Worm (Caenorhabditis elegans): ENCODE results near the gene F23H11.4.

Gene F23H11.4

ce11 chrIII:901148-901547, 6.2 kb downstream of the F23H11.4 start, which contains the start of gene sucl-2 (continued):
- TF ChIP-seq hmg-1.2 (GFP tag; IDR thresholded peaks at IDR 0.05) (0 out of 2 replicates have a peak, but pooled peaks have one; percentile 8), C06A6.2 (GFP tag; conservative IDR thresholded peaks at IDR 0.05) (no peak), C17E4.6 (GFP tag; IDR thresholded peaks at IDR 0.05) (no peak)

- no peak for TF ChIP-seq F33H1.4 (GFP tag; IDR thresholded peaks at IDR 0.05)
- no peak for TF ChIP-seq F23B12.7 (tag; optimal IDR thresholded peaks at IDR 0.05; ENCODE audit: insufficient read depth)
- no peak for TF ChIP-seq unc-62 (GFP tag; optimal IDR thresholded peaks at IDR 0.05)
- peak; percentile 46; the same call in 1 of the 2 replicates for TF ChIP-seq B0336.3 (GFP tag; IDR thresholded peaks at IDR 0.05)
- TF ChIP-seq hsf-1 (GFP tag; IDR thresholded peaks at IDR 0.05): peak; percentile 45; the same call in 1 of the 2 replicates
- TF ChIP-seq akir-1 (GFP tag; optimal IDR thresholded peaks at IDR 0.05): no peak
- TF ChIP-seq dpff-1 (tag; optimal IDR thresholded peaks at IDR 0.05): no peak
- 0 out of 2 replicates have a peak, but pooled peaks have one; percentile 27 for TF ChIP-seq dox-1 (GFP tag; IDR thresholded peaks at IDR 0.05)
- TF ChIP-seq gei-17 (GFP tag; optimal IDR thresholded peaks at IDR 0.05): no peak
- TF ChIP-seq C06A6.2 (GFP tag; conservative IDR thresholded peaks at IDR 0.05): no peak
- TF ChIP-seq F57A8.1 (GFP tag; optimal IDR thresholded peaks at IDR 0.05): no peak
- no peak for TF ChIP-seq Y53F4B.3 (GFP tag; IDR thresholded peaks at IDR 0.05)
- TF ChIP-seq egl-18 (GFP tag; IDR thresholded peaks at IDR 0.05): no peak
- TF ChIP-seq ceh-40 (GFP tag; IDR thresholded peaks at IDR 0.05): no peak
- 0 out of 2 replicates have a peak, but pooled peaks have one; percentile 9 for TF ChIP-seq ceh-91 (GFP tag; IDR thresholded peaks at IDR 0.05)
- TF ChIP-seq lsl-1 (GFP tag; optimal IDR thresholded peaks at IDR 0.05): no peak
- TF ChIP-seq madf-6 (GFP tag; IDR thresholded peaks at IDR 0.05): peak; percentile 30; the same call in 1 of the 2 replicates
- no peak for TF ChIP-seq nhr-90 (tag; optimal IDR thresholded peaks at IDR 0.05)
- TF ChIP-seq die-1 (tag; optimal IDR thresholded peaks at IDR 0.05): no peak
- no peak for TF ChIP-seq snpc-1.3 (tag; optimal IDR thresholded peaks at IDR 0.05; ENCODE audit: insufficient read depth)
- TF ChIP-seq cebp-2 (GFP tag; IDR thresholded peaks at IDR 0.05): no peak
- peak; percentile 44; the same call in 1 of the 2 replicates for TF ChIP-seq ceh-100 (GFP tag; IDR thresholded peaks at IDR 0.05)
- TF ChIP-seq ama-1 (optimal IDR thresholded peaks at IDR 0.05): no peak
- no peak for TF ChIP-seq ama-1 (GFP tag; optimal IDR thresholded peaks at IDR 0.05)
- no peak for TF ChIP-seq ztf-3 (GFP tag; optimal IDR thresholded peaks at IDR 0.05)
- TF ChIP-seq bed-2 (GFP tag; IDR thresholded peaks at IDR 0.05): no peak
- TF ChIP-seq rcor-1 (GFP tag; IDR thresholded peaks at IDR 0.05): no peak
- 0 out of 2 replicates have a peak, but pooled peaks have one; percentile 62 for TF ChIP-seq Y53G8AR.9 (GFP tag; conservative IDR thresholded peaks at IDR 0.05)
- TF ChIP-seq ztf-28 (GFP tag; IDR thresholded peaks at IDR 0.05): 0 out of 2 replicates have a peak, but pooled peaks have one; percentile 57
- no peak for TF ChIP-seq egrh-3 (GFP tag; IDR thresholded peaks at IDR 0.05)
- 0 out of 2 replicates have a peak, but pooled peaks have one; percentile 36 for TF ChIP-seq mcd-1 (GFP tag; IDR thresholded peaks at IDR 0.05)
- no peak for TF ChIP-seq mxl-1 (tag; optimal IDR thresholded peaks at IDR 0.05)
- TF ChIP-seq C17E4.6 (GFP tag; IDR thresholded peaks at IDR 0.05): no peak
- no peak for TF ChIP-seq lin-54 (GFP tag; optimal IDR thresholded peaks at IDR 0.05)
- no peak for TF ChIP-seq B0035.1 (tag; optimal IDR thresholded peaks at IDR 0.05)
- no peak for TF ChIP-seq madf-10 (tag; optimal IDR thresholded peaks at IDR 0.05)
- no peak for TF ChIP-seq zfh-2 (GFP tag; conservative IDR thresholded peaks at IDR 0.05)
- 0 out of 2 replicates have a peak, but pooled peaks have one; percentile 49 for TF ChIP-seq Y79H2A.3 (GFP tag; conservative IDR thresholded peaks at IDR 0.05)
- no peak for TF ChIP-seq snpc-3.4 (tag; optimal IDR thresholded peaks at IDR 0.05)
- no peak for TF ChIP-seq sptf-2 (GFP tag; optimal IDR thresholded peaks at IDR 0.05)
- TF ChIP-seq sea-2 (GFP tag; IDR thresholded peaks at IDR 0.05): no peak
- TF ChIP-seq ccch-3 (GFP tag; optimal IDR thresholded peaks at IDR 0.05): no peak
- TF ChIP-seq ceh-79 (tag; optimal IDR thresholded peaks at IDR 0.05): no peak
- no peak for TF ChIP-seq hmg-1.2 (GFP tag; IDR thresholded peaks at IDR 0.05)
- no peak for TF ChIP-seq tlf-1 (GFP tag; optimal IDR thresholded peaks at IDR 0.05)
- no peak for TF ChIP-seq sdz-38 (tag; optimal IDR thresholded peaks at IDR 0.05)
- TF ChIP-seq ztf-18 (tag; optimal IDR thresholded peaks at IDR 0.05): no peak
Measured at ce11 chrIII:900134-900533, 7.2 kb downstream of the F23H11.4 start.
